Fruit fly (Drosophila melanogaster) whole organism, embryonic: ENCODE data around the gene CG1979.

Source experiments
- Awh ChIP-seq: fragments of 200-800 bp; sonication (Bioruptor generic); IDR thresholded peaks from 2 replicates; pipeline ENCODE4, ENCODE4 v1.3.6; 2022; ENCODE audit warnings: missing biosample characterization, missing genetic modification characterization
- BEAF-32 ChIP-seq: fragments of 200-800 bp; sonication (Bioruptor generic); optimal IDR thresholded peaks from 3 replicates; lab custom pipeline; 2017; ENCODE audit warnings: missing biosample characterization, missing genetic modification characterization, mild to moderate bottlenecking, moderate library complexity, missing genetic modification reagents
- CG10209 ChIP-seq: fragments of 200-800 bp; sonication (Bioruptor generic); optimal IDR thresholded peaks from 3 replicates; lab custom pipeline; 2017; ENCODE audit warnings: missing biosample characterization, mild to moderate bottlenecking, missing genetic modification characterization, missing genetic modification reagents
- CG10979 ChIP-seq: fragments of 200-800 bp; sonication (Bioruptor generic); optimal IDR thresholded peaks from 2 replicates; lab custom pipeline; 2018; ENCODE audit warnings: missing biosample characterization, mild to moderate bottlenecking, missing genetic modification characterization, moderate library complexity
- CG11695 ChIP-seq: fragments of 200-800 bp; sonication (Bioruptor generic); IDR thresholded peaks from 3 replicates; pipeline ENCODE4 v1.3.6; 2022; ENCODE audit warnings: missing biosample characterization, missing genetic modification characterization
- CG12104 ChIP-seq: fragments of 200-800 bp; sonication (Bioruptor generic); optimal IDR thresholded peaks from 3 replicates; lab custom pipeline; 2016; ENCODE audit warnings: missing biosample characterization, missing genetic modification characterization
- CG13287 ChIP-seq: fragments of 200-800 bp; sonication (Bioruptor generic); IDR thresholded peaks from 2 replicates; pipeline ENCODE4 v1.3.6; 2022; ENCODE audit warnings: missing biosample characterization, missing genetic modification characterization; ENCODE audit not compliant: partially characterized antibody
- CG14710 ChIP-seq: fragments of 200-800 bp; sonication (Bioruptor generic); optimal IDR thresholded peaks from 3 replicates; lab custom pipeline; 2019; ENCODE audit warnings: missing biosample characterization, mild to moderate bottlenecking, missing genetic modification characterization, moderate library complexity
- CG15269 ChIP-seq: fragments of 200-800 bp; sonication (Bioruptor generic); optimal IDR thresholded peaks from 2 replicates; lab custom pipeline; 2018; ENCODE audit warnings: missing biosample characterization, mild to moderate bottlenecking, missing genetic modification characterization, moderate library complexity
- CG15601 ChIP-seq: fragments of 200-800 bp; sonication (Bioruptor generic); optimal IDR thresholded peaks from 3 replicates; lab custom pipeline; 2019; ENCODE audit warnings: missing biosample characterization, mild to moderate bottlenecking, missing genetic modification characterization, moderate library complexity
- CG1792 ChIP-seq: fragments of 200-800 bp; sonication (Bioruptor generic); optimal IDR thresholded peaks from 2 replicates; lab custom pipeline; 2016; ENCODE audit warnings: missing biosample characterization, missing genetic modification characterization
- CG2678 ChIP-seq: fragments of 200-800 bp; sonication (Bioruptor generic); optimal IDR thresholded peaks from 3 replicates; lab custom pipeline; 2019; ENCODE audit warnings: missing biosample characterization, mild to moderate bottlenecking, missing genetic modification characterization, moderate library complexity
- CG31224 ChIP-seq: fragments of 200-800 bp; sonication (Bioruptor generic); IDR thresholded peaks from 2 replicates; pipeline ENCODE4 v1.3.6; 2022; ENCODE audit warnings: missing biosample characterization, missing genetic modification characterization
- CG3407 ChIP-seq: fragments of 200-800 bp; sonication (Bioruptor generic); optimal IDR thresholded peaks from 2 replicates; lab custom pipeline; 2018; ENCODE audit warnings: missing biosample characterization, mild to moderate bottlenecking, missing genetic modification characterization
- CG4404 ChIP-seq: fragments of 200-800 bp; sonication (Bioruptor generic); IDR thresholded peaks from 2 replicates; pipeline ENCODE4 v1.3.6; 2022; ENCODE audit warnings: missing biosample characterization, missing genetic modification characterization
- CG4424 ChIP-seq: fragments of 200-800 bp; sonication (Bioruptor generic); optimal IDR thresholded peaks from 3 replicates; lab custom pipeline; 2016; ENCODE audit warnings: missing biosample characterization, missing genetic modification characterization
- CG4730 ChIP-seq: fragments of 200-800 bp; sonication (Bioruptor generic); IDR thresholded peaks from 2 replicates; pipeline ENCODE4 v1.3.6; 2022; ENCODE audit warnings: missing biosample characterization, missing genetic modification characterization
- CG6683 ChIP-seq: fragments of 200-800 bp; sonication (Bioruptor generic); optimal IDR thresholded peaks from 2 replicates; lab custom pipeline; 2017; ENCODE audit warnings: missing biosample characterization, mild to moderate bottlenecking, missing genetic modification characterization, missing genetic modification reagents
- CG7987 ChIP-seq: fragments of 200-800 bp; sonication (Bioruptor generic); optimal IDR thresholded peaks from 2 replicates; lab custom pipeline; 2018; ENCODE audit warnings: missing biosample characterization, mild to moderate bottlenecking, missing genetic modification characterization, moderate library complexity
- CG8944 ChIP-seq: fragments of 200-800 bp; sonication (Bioruptor generic); optimal IDR thresholded peaks from 3 replicates; lab custom pipeline; 2016; ENCODE audit warnings: missing biosample characterization, missing genetic modification characterization
- CG9437 ChIP-seq: fragments of 200-800 bp; sonication (Bioruptor generic); optimal IDR thresholded peaks from 2 replicates; lab custom pipeline; 2018; ENCODE audit warnings: missing biosample characterization, mild to moderate bottlenecking, missing genetic modification characterization
- CHES-1-like ChIP-seq: fragments of 200-800 bp; sonication (Bioruptor generic); optimal IDR thresholded peaks from 2 replicates; lab custom pipeline; 2016; ENCODE audit warnings: missing biosample characterization, missing genetic modification characterization
- Dad ChIP-seq: fragments of 200-800 bp; sonication (Bioruptor generic); optimal IDR thresholded peaks from 3 replicates; lab custom pipeline; 2016; ENCODE audit warnings: missing biosample characterization, missing genetic modification characterization
- Dip2 ChIP-seq: fragments of 200-800 bp; sonication (Bioruptor generic); IDR thresholded peaks from 2 replicates; pipeline ENCODE4 v1.3.6; 2022; ENCODE audit warnings: missing biosample characterization, missing genetic modification characterization
- Dp ChIP-seq: fragments of 200-800 bp; sonication (Bioruptor generic); optimal IDR thresholded peaks from 2 replicates; lab custom pipeline; 2018; ENCODE audit warnings: missing biosample characterization, mild to moderate bottlenecking, missing genetic modification characterization, moderate library complexity
- Elba2 ChIP-seq: fragments of 200-800 bp; sonication (Bioruptor generic); optimal IDR thresholded peaks from 3 replicates; lab custom pipeline; 2016; ENCODE audit warnings: missing biosample characterization, missing genetic modification characterization
- Kr ChIP-seq: fragments of 200-800 bp; sonication (Bioruptor generic); optimal IDR thresholded peaks from 2 replicates; lab custom pipeline; 2017; ENCODE audit warnings: missing biosample characterization, mild to moderate bottlenecking, missing genetic modification characterization
- Nf-YB ChIP-seq: fragments of 200-800 bp; sonication (Bioruptor generic); optimal IDR thresholded peaks from 3 replicates; lab custom pipeline; 2019; ENCODE audit warnings: missing biosample characterization, mild to moderate bottlenecking, missing genetic modification characterization, moderate library complexity
- Oaz ChIP-seq: fragments of 200-800 bp; sonication (Bioruptor generic); IDR thresholded peaks from 2 replicates; pipeline ENCODE4 v1.3.6; 2022; ENCODE audit warnings: missing biosample characterization, missing genetic modification characterization
- Six4 ChIP-seq: fragments of 200-800 bp; sonication (Bioruptor generic); optimal IDR thresholded peaks from 2 replicates; lab custom pipeline; 2016; ENCODE audit warnings: missing biosample characterization, missing genetic modification characterization
- Sry-β ChIP-seq: fragments of 200-800 bp; sonication (Bioruptor generic); optimal IDR thresholded peaks from 2 replicates; lab custom pipeline; 2018; ENCODE audit warnings: missing biosample characterization, mild to moderate bottlenecking, missing genetic modification characterization, moderate library complexity
- Usf ChIP-seq: fragments of 200-800 bp; sonication (Bioruptor generic); optimal IDR thresholded peaks from 2 replicates; lab custom pipeline; 2017; ENCODE audit warnings: missing genotype, missing biosample characterization, missing genetic modification characterization
- az2 ChIP-seq: fragments of 200-800 bp; sonication (Bioruptor generic); optimal IDR thresholded peaks from 3 replicates; lab custom pipeline; 2016; ENCODE audit warnings: missing biosample characterization, missing genetic modification characterization
- bigmax ChIP-seq: fragments of 200-800 bp; sonication (Bioruptor generic); optimal IDR thresholded peaks from 2 replicates; lab custom pipeline; 2018; ENCODE audit warnings: missing biosample characterization, mild to moderate bottlenecking, missing genetic modification characterization
- bowl ChIP-seq: fragments of 200-800 bp; sonication (Bioruptor generic); IDR thresholded peaks from 2 replicates; pipeline ENCODE4 v1.3.6; 2022; ENCODE audit warnings: missing biosample characterization, missing genetic modification characterization
- br ChIP-seq: fragments of >200 bp; optimal IDR thresholded peaks from 2 replicates; lab custom pipeline; 2017
- btn ChIP-seq: fragments of 200-800 bp; sonication (Bioruptor generic); optimal IDR thresholded peaks from 2 replicates; lab custom pipeline; 2016; ENCODE audit warnings: missing biosample characterization, missing genetic modification characterization
- cas ChIP-seq: fragments of 200-800 bp; sonication (Bioruptor generic); IDR thresholded peaks from 2 replicates; pipeline ENCODE4 v1.3.6; 2022; ENCODE audit warnings: missing biosample characterization, missing genetic modification characterization
- chif ChIP-seq, 2 experiments: fragments of 200-800 bp; sonication (Bioruptor generic); optimal IDR thresholded peaks; 3 replicates each; lab custom pipeline; 2016; ENCODE audit warnings: missing biosample characterization in 2 of 2, missing genetic modification characterization in 2 of 2
- crol ChIP-seq: fragments of 200-800 bp; sonication (Bioruptor generic); IDR thresholded peaks from 2 replicates; pipeline ENCODE4 v1.3.6; 2022; ENCODE audit warnings: missing biosample characterization, missing genetic modification characterization
- dati ChIP-seq: fragments of 200-800 bp; sonication (Bioruptor generic); IDR thresholded peaks from 2 replicates; pipeline ENCODE4 v1.3.6; 2022; ENCODE audit warnings: missing biosample characterization, missing genetic modification characterization
- dimm ChIP-seq: fragments of 200-800 bp; sonication (Bioruptor generic); IDR thresholded peaks from 2 replicates; pipeline ENCODE4 v1.3.6; 2022; ENCODE audit warnings: missing biosample characterization, missing genetic modification characterization
- ems ChIP-seq: fragments of 200-800 bp; sonication (Bioruptor generic); optimal IDR thresholded peaks from 3 replicates; lab custom pipeline; 2016; ENCODE audit warnings: missing biosample characterization, missing genetic modification characterization
- en ChIP-seq: fragments of 200-800 bp; sonication (Bioruptor generic); optimal IDR thresholded peaks from 2 replicates; lab custom pipeline; 2016; ENCODE audit warnings: missing biosample characterization, missing genetic modification characterization
- eyg ChIP-seq: fragments of 200-800 bp; sonication (Bioruptor generic); optimal IDR thresholded peaks from 3 replicates; lab custom pipeline; 2016; ENCODE audit warnings: missing biosample characterization, missing genetic modification characterization
- ftz-f1 ChIP-seq: fragments of 200-800 bp; sonication (Bioruptor generic); optimal IDR thresholded peaks from 2 replicates; lab custom pipeline; 2016; ENCODE audit warnings: missing biosample characterization, missing genetic modification characterization
- nau ChIP-seq: fragments of 200-800 bp; sonication (Bioruptor generic); optimal IDR thresholded peaks from 3 replicates; lab custom pipeline; 2017; ENCODE audit warnings: missing biosample characterization, mild to moderate bottlenecking, missing genetic modification characterization, missing genetic modification reagents
- p53 ChIP-seq: fragments of 200-800 bp; sonication (Bioruptor generic); optimal IDR thresholded peaks from 2 replicates; lab custom pipeline; 2016; ENCODE audit warnings: missing biosample characterization, missing genetic modification characterization
- tna ChIP-seq: fragments of 200-800 bp; sonication (Bioruptor generic); IDR thresholded peaks from 2 replicates; pipeline ENCODE4 v1.3.6; 2022; ENCODE audit warnings: missing biosample characterization, missing genetic modification characterization; ENCODE audit not compliant: partially characterized antibody
- trem ChIP-seq: fragments of 200-800 bp; optimal IDR thresholded peaks from 3 replicates; lab custom pipeline; 2019; ENCODE audit warnings: missing biosample characterization, mild to moderate bottlenecking, missing genetic modification characterization, moderate library complexity
- yki ChIP-seq: fragments of >200 bp; optimal IDR thresholded peaks from 3 replicates; lab custom pipeline; 2018
- zf30C ChIP-seq: fragments of 200-800 bp; sonication (Bioruptor generic); optimal IDR thresholded peaks from 3 replicates; lab custom pipeline; 2018; ENCODE audit warnings: missing biosample characterization, mild to moderate bottlenecking, missing genetic modification characterization

The CG1979 gene

dm6 chr3R:7075712-7076183 is 21.4 kb downstream of the CG1979 start (continued):
- TF ChIP-seq CG1792 (GFP tag; lab: Kevin White, UChicago), result peak; percentile 89
- peak; percentile 85 for TF ChIP-seq CG6683
- TF ChIP-seq btn, result peak; percentile 76
- peak; percentile 85 for TF ChIP-seq CG14710 (tag; lab: Kevin White, UChicago)
- no peak for TF ChIP-seq Awh (GFP tag; lab: Robert Waterston, UW)
- TF ChIP-seq yki (lab: Kevin White, UChicago), result no peak
- TF ChIP-seq Usf (GFP tag; lab: Kevin White, UChicago), result peak; percentile 71
- peak; percentile 73 for TF ChIP-seq CG3407
- peak; percentile 77 for TF ChIP-seq CG7987 (GFP tag; lab: Kevin White, UChicago)
- peak; percentile 82 for TF ChIP-seq trem (tag; lab: Kevin White, UChicago)
- peak; percentile 90 for TF ChIP-seq CG10209
- no peak for TF ChIP-seq cas (GFP tag; lab: Robert Waterston, UW)
- peak; percentile 89 for TF ChIP-seq az2
- no peak for TF ChIP-seq Oaz (GFP tag; lab: Robert Waterston, UW)
- TF ChIP-seq en (GFP tag; lab: Kevin White, UChicago), result peak; percentile 85
- no peak for TF ChIP-seq dati (GFP tag; lab: Robert Waterston, UW)
- TF ChIP-seq CG2678 (tag; lab: Kevin White, UChicago), result peak; percentile 94
- no peak for TF ChIP-seq Dp (GFP tag; lab: Kevin White, UChicago)
- peak; percentile 61 for TF ChIP-seq Nf-YB (GFP tag; lab: Kevin White, UChicago)
- TF ChIP-seq CG9437 (GFP tag; lab: Kevin White, UChicago), result peak; percentile 80
- TF ChIP-seq CG15269 (tag; lab: Kevin White, UChicago), result peak; percentile 89
- TF ChIP-seq chif (GFP tag; optimal IDR thresholded peaks at IDR 0.05; lab: Kevin White, UChicago), result peak; percentile 87 to 90
- TF ChIP-seq zf30C (GFP tag; lab: Kevin White, UChicago), result peak; percentile 94
- peak; percentile 87 for TF ChIP-seq CG12104 (GFP tag; lab: Kevin White, UChicago)
- peak; percentile 87 for TF ChIP-seq CG4424 (GFP tag; lab: Kevin White, UChicago)
- TF ChIP-seq Dip2 (GFP tag; lab: Robert Waterston, UW), result no peak
- TF ChIP-seq CG4404, result no peak
- TF ChIP-seq eyg, result peak; percentile 75
- TF ChIP-seq Elba2 (GFP tag; lab: Kevin White, UChicago), result peak; percentile 48
- TF ChIP-seq CG11695 (GFP tag; lab: Robert Waterston, UW), result no peak
- TF ChIP-seq CHES-1-like (GFP tag; lab: Kevin White, UChicago), result peak; percentile 89
- no peak for TF ChIP-seq bigmax (GFP tag; lab: Kevin White, UChicago)
- TF ChIP-seq br (lab: Kevin White, UChicago), result no peak
- TF ChIP-seq crol (GFP tag; lab: Robert Waterston, UW), result no peak
- no peak for TF ChIP-seq bowl (GFP tag; lab: Robert Waterston, UW)
- TF ChIP-seq ems (GFP tag; lab: Kevin White, UChicago), result peak; percentile 87
- no peak for TF ChIP-seq tna (GFP tag; lab: Robert Waterston, UW)
- TF ChIP-seq Six4 (GFP tag; lab: Kevin White, UChicago), result peak; percentile 89
- TF ChIP-seq CG31224 (GFP tag; lab: Robert Waterston, UW), result no peak
- TF ChIP-seq CG15601 (tag; lab: Kevin White, UChicago), result peak; percentile 76
- peak; percentile 85 for TF ChIP-seq CG8944 (GFP tag; lab: Kevin White, UChicago)
- TF ChIP-seq p53 (GFP tag; lab: Kevin White, UChicago), result peak; percentile 47
- peak; percentile 85 for TF ChIP-seq nau (GFP tag; lab: Kevin White, UChicago)
- TF ChIP-seq Sry-β (GFP tag; lab: Kevin White, UChicago), result peak; percentile 19
- TF ChIP-seq dimm (GFP tag; lab: Robert Waterston, UW), result no peak
- no peak for TF ChIP-seq Kr (GFP tag; lab: Kevin White, UChicago)
- peak; percentile 92 for TF ChIP-seq CG10979
- peak; percentile 86 for TF ChIP-seq Dad (GFP tag; lab: Kevin White, UChicago)
- TF ChIP-seq CG4730 (GFP tag; lab: Robert Waterston, UW), result no peak
- no peak for TF ChIP-seq ftz-f1 (GFP tag; lab: Kevin White, UChicago)
- no peak for TF ChIP-seq CG13287 (GFP tag; lab: Robert Waterston, UW)
- no peak for TF ChIP-seq BEAF-32 (GFP tag; lab: Kevin White, UChicago)
